Fruit fly (Drosophila melanogaster): Measurements from ENCODE around the gene Cow.

The Cow gene

DNA sequence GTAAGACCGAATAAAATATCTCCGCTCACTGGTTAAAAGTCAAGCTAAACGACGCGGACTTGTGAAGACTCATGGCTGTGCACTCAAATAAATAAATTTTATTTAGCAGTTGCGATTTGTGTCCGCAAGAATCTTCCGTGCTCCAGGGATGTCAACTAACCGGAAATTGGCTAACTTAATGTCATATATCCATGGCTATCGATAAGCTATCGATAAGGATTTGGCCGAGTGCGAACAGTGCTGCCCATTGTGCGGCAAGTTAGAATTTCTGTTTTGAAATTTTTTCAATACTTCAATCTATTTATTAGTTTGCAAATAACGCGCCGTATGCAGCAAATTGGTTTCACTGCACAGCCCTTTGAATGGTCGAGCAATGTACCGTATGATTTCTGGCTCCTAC lies 58.6 kb downstream of the Cow start, which contains the start of gene p53 (continued):
- TF ChIP-seq spab (GFP tag; optimal IDR thresholded peaks at IDR 0.05) (no peak), acj6 (GFP tag; optimal IDR thresholded peaks at IDR 0.05) (peak; percentile 62), CG16779 (tag; optimal IDR thresholded peaks at IDR 0.05) (no peak), CG3919 (GFP tag; optimal IDR thresholded peaks at IDR 0.05) (peak; percentile 69), CG6276 (GFP tag; optimal IDR thresholded peaks at IDR 0.05) (no peak), CG6808 (GFP tag; optimal IDR thresholded peaks at IDR 0.05) (peak; percentile 100), CG6792 (GFP tag; optimal IDR thresholded peaks at IDR 0.05) (peak; percentile 45), CG3032 (tag; optimal IDR thresholded peaks at IDR 0.05) (peak; percentile 36), CG1621 (tag; optimal IDR thresholded peaks at IDR 0.05) (peak; percentile 50), CG15336 (GFP tag; IDR thresholded peaks at IDR 0.05) (no peak), Eip93F (GFP tag; optimal IDR thresholded peaks at IDR 0.05) (no peak), fd59A (GFP tag; optimal IDR thresholded peaks at IDR 0.05) (peak; percentile 20), esn (GFP tag; optimal IDR thresholded peaks at IDR 0.05) (peak; percentile 70), Gug (GFP tag; IDR thresholded peaks at IDR 0.05) (no peak), cyc (GFP tag; optimal IDR thresholded peaks at IDR 0.05) (peak; percentile 71), salr (GFP tag; optimal IDR thresholded peaks at IDR 0.05) (peak in 1 of 2 experiments; percentile 71), fkh (GFP tag; optimal IDR thresholded peaks at IDR 0.05) (peak; percentile 42), dac (GFP tag; optimal IDR thresholded peaks at IDR 0.05) (no peak), Ets96B (tag; optimal IDR thresholded peaks at IDR 0.05) (no peak), CG8319 (GFP tag; optimal IDR thresholded peaks at IDR 0.05) (peak; percentile 39), pdm3 (GFP tag; optimal IDR thresholded peaks at IDR 0.05) (no peak), CG4318 (GFP tag; optimal IDR thresholded peaks at IDR 0.05) (no peak), Blimp-1 (GFP tag; optimal IDR thresholded peaks at IDR 0.05) (peak; percentile 18), Eip75B (GFP tag; optimal IDR thresholded peaks at IDR 0.05) (no peak), Sox14 (GFP tag; optimal IDR thresholded peaks at IDR 0.05) (peak; percentile 33), eg (GFP tag; IDR thresholded peaks at IDR 0.05) (peak; percentile 49; the same call in 1 of the 3 replicates), Eip78C (GFP tag) (no peak), CG6163 (GFP tag; IDR thresholded peaks at IDR 0.05) (peak; percentile 64), fd85E (GFP tag; optimal IDR thresholded peaks at IDR 0.05) (peak; percentile 5), CG8119 (GFP tag; IDR thresholded peaks at IDR 0.05) (no peak), CG11294 (GFP tag; IDR thresholded peaks at IDR 0.05) (no peak), CG7368 (GFP tag; optimal IDR thresholded peaks at IDR 0.05) (peak; percentile 27), CG32006 (GFP tag; optimal IDR thresholded peaks at IDR 0.05) (no peak), Ets21C (GFP tag; optimal IDR thresholded peaks at IDR 0.05) (no peak), net (GFP tag; optimal IDR thresholded peaks at IDR 0.05) (peak; percentile 37), CG34406 (GFP tag; optimal IDR thresholded peaks at IDR 0.05) (peak; percentile 46), CG10631 (GFP tag; optimal IDR thresholded peaks at IDR 0.05) (no peak), Hr4 (GFP tag; optimal IDR thresholded peaks at IDR 0.05) (no peak), achi (GFP tag; optimal IDR thresholded peaks at IDR 0.05) (peak; percentile 96)

- TF ChIP-seq Hr39 (GFP tag; optimal IDR thresholded peaks at IDR 0.05): no peak
Measured at dm6 chr3R:23053135-23053730, 59.3 kb downstream of the Cow start.

DNA sequence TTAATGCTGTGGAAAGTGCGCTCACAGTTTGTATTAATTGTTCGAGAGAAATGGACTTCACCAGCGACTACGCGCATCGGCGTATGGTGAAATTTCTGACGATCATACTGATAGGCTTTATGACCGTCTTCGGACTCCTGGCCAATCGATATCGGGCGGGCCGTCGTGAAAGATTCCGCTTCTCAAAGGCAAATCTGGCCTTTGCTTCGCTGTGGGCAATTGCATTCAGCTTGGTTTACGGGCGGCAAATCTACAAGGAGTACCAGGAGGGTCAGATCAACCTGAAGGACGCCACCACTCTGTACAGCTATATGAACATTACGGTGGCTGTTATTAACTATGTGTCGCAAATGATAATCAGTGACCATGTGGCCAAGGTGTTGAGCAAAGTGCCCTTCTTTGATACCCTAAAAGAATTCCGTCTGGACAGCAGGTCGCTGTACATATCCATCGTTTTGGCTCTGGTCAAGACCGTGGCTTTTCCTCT lies 60.8 kb downstream of the Cow start, which contains the start of gene Gr94a:
Gene Gr94a (plus strand): TSS at position 51 of the 487 bp plus-strand sequence.
- no peak for TF ChIP-seq Eip93F (GFP tag; optimal IDR thresholded peaks at IDR 0.05)
- no peak for TF ChIP-seq CG9139 (GFP tag; optimal IDR thresholded peaks at IDR 0.05)
- no peak for TF ChIP-seq CG10631 (GFP tag; optimal IDR thresholded peaks at IDR 0.05)
- TF ChIP-seq CG4318 (GFP tag; optimal IDR thresholded peaks at IDR 0.05): no peak

All from whole organism, prepupa.